Fruit fly (Drosophila melanogaster) whole organism, embryonic: ENCODE results near the gene Gk2.

ENCODE experiments used
- B-H2 ChIP-seq: fragments of 200-800 bp; sonication (Bioruptor generic); optimal IDR thresholded peaks from 2 replicates; lab custom pipeline; 2018; ENCODE audit warnings: missing biosample characterization, mild to moderate bottlenecking, missing genetic modification characterization
- CG10431 ChIP-seq: fragments of 200-800 bp; sonication (Bioruptor generic); optimal IDR thresholded peaks from 3 replicates; lab custom pipeline; 2018; ENCODE audit warnings: missing biosample characterization, mild to moderate bottlenecking, missing genetic modification characterization
- CG10959 ChIP-seq: fragments of 200-800 bp; sonication (Bioruptor generic); IDR thresholded peaks from 2 replicates; pipeline ENCODE4 v1.3.6; 2022; ENCODE audit warnings: missing biosample characterization, missing genetic modification characterization
- CG11723 ChIP-seq: fragments of 200-800 bp; sonication (Bioruptor generic); optimal IDR thresholded peaks from 2 replicates; lab custom pipeline; 2017; ENCODE audit warnings: missing biosample characterization, mild to moderate bottlenecking, missing genetic modification characterization
- CG12071 ChIP-seq: fragments of 200-800 bp; sonication (Bioruptor generic); optimal IDR thresholded peaks from 3 replicates; lab custom pipeline; 2018; ENCODE audit warnings: missing biosample characterization, mild to moderate bottlenecking, missing genetic modification characterization
- CG12236 ChIP-seq: fragments of 200-800 bp; sonication (Bioruptor generic); optimal IDR thresholded peaks from 2 replicates; lab custom pipeline; 2016; ENCODE audit warnings: missing biosample characterization, missing genetic modification characterization
- CG13894 ChIP-seq: fragments of 200-800 bp; sonication (Bioruptor generic); optimal IDR thresholded peaks from 3 replicates; lab custom pipeline; 2018; ENCODE audit warnings: missing biosample characterization, mild to moderate bottlenecking, missing genetic modification characterization, moderate library complexity
- CG14050 ChIP-seq: fragments of 200-800 bp; sonication (Bioruptor generic); IDR thresholded peaks from 3 replicates; pipeline ENCODE4 v1.3.6; 2022; ENCODE audit warnings: missing biosample characterization, missing genetic modification characterization
- CG15601 ChIP-seq: fragments of 200-800 bp; sonication (Bioruptor generic); optimal IDR thresholded peaks from 3 replicates; lab custom pipeline; 2019; ENCODE audit warnings: missing biosample characterization, mild to moderate bottlenecking, missing genetic modification characterization, moderate library complexity
- CG1647 ChIP-seq: fragments of 200-800 bp; sonication (Bioruptor generic); optimal IDR thresholded peaks from 3 replicates; lab custom pipeline; 2016; ENCODE audit warnings: missing biosample characterization, missing genetic modification characterization
- CG17568 ChIP-seq: fragments of 200-800 bp; sonication (Bioruptor generic); optimal IDR thresholded peaks from 2 replicates; lab custom pipeline; 2018; ENCODE audit warnings: missing biosample characterization, mild to moderate bottlenecking, missing genetic modification characterization, moderate library complexity
- CG18011 ChIP-seq: fragments of 200-800 bp; sonication (Bioruptor generic); optimal IDR thresholded peaks from 2 replicates; lab custom pipeline; 2017; ENCODE audit warnings: missing biosample characterization, missing genetic modification characterization, mild to moderate bottlenecking, moderate library complexity, missing genotype
- CG18476 ChIP-seq: fragments of 200-800 bp; sonication (Bioruptor generic); optimal IDR thresholded peaks from 2 replicates; lab custom pipeline; 2016; ENCODE audit warnings: missing biosample characterization, mild to moderate bottlenecking, missing genetic modification characterization
- CG32772 ChIP-seq: fragments of 200-800 bp; sonication (Bioruptor generic); IDR thresholded peaks from 2 replicates; pipeline ENCODE4 v1.3.6; 2022; ENCODE audit warnings: missing biosample characterization, missing genetic modification characterization
- CG34376 ChIP-seq: fragments of 200-800 bp; sonication (Bioruptor generic); optimal IDR thresholded peaks from 2 replicates; lab custom pipeline; 2018; ENCODE audit warnings: missing biosample characterization, mild to moderate bottlenecking, missing genetic modification characterization
- CG3847 ChIP-seq: fragments of 200-800 bp; sonication (Bioruptor generic); IDR thresholded peaks from 2 replicates; pipeline ENCODE4 v1.3.6; 2022; ENCODE audit warnings: missing biosample characterization, missing genetic modification characterization
- CG4282 ChIP-seq: fragments of 200-800 bp; sonication (Bioruptor generic); optimal IDR thresholded peaks from 2 replicates; lab custom pipeline; 2016; ENCODE audit warnings: missing biosample characterization, missing genetic modification characterization
- CG4730 ChIP-seq: fragments of 200-800 bp; sonication (Bioruptor generic); IDR thresholded peaks from 2 replicates; pipeline ENCODE4 v1.3.6; 2022; ENCODE audit warnings: missing biosample characterization, missing genetic modification characterization
- CG5180 ChIP-seq: fragments of 200-800 bp; sonication (Bioruptor generic); optimal IDR thresholded peaks from 3 replicates; lab custom pipeline; 2017; ENCODE audit warnings: missing biosample characterization, missing genetic modification characterization, mild to moderate bottlenecking, moderate library complexity, missing genetic modification reagents
- CG6654 ChIP-seq: fragments of 200-800 bp; sonication (Bioruptor generic); optimal IDR thresholded peaks from 2 replicates; lab custom pipeline; 2017; ENCODE audit warnings: missing biosample characterization, mild to moderate bottlenecking, missing genetic modification characterization
- CG8089 ChIP-seq: fragments of 200-800 bp; sonication (Bioruptor generic); optimal IDR thresholded peaks from 3 replicates; lab custom pipeline; 2016; ENCODE audit warnings: missing biosample characterization, missing genetic modification characterization
- CG8281 ChIP-seq: fragments of 200-800 bp; sonication (Bioruptor generic); optimal IDR thresholded peaks from 2 replicates; lab custom pipeline; 2018; ENCODE audit warnings: missing biosample characterization, mild to moderate bottlenecking, missing genetic modification characterization, moderate library complexity
- CG9932 ChIP-seq: fragments of 200-800 bp; sonication (Bioruptor generic); IDR thresholded peaks from 2 replicates; pipeline ENCODE4 v1.3.6; 2022; ENCODE audit warnings: missing biosample characterization, missing genetic modification characterization
- CrebB ChIP-seq: fragments of 200-800 bp; sonication (Bioruptor generic); optimal IDR thresholded peaks from 3 replicates; lab custom pipeline; 2018; ENCODE audit warnings: missing biosample characterization, mild to moderate bottlenecking, missing genetic modification characterization
- ERR ChIP-seq: fragments of 200-800 bp; sonication (Bioruptor generic); optimal IDR thresholded peaks from 2 replicates; lab custom pipeline; 2016; ENCODE audit warnings: missing biosample characterization, missing genetic modification characterization
- Ets65A ChIP-seq: fragments of 200-800 bp; sonication (Bioruptor generic); peaks from one replicate; lab custom pipeline; 2016; ENCODE audit warnings: missing biosample characterization, missing genetic modification characterization
- HHEX ChIP-seq: fragments of 200-800 bp; sonication (Bioruptor generic); optimal IDR thresholded peaks from 3 replicates; lab custom pipeline; 2017; ENCODE audit warnings: missing biosample characterization, mild to moderate bottlenecking, missing genetic modification characterization, missing genetic modification reagents
- HLH3B ChIP-seq: fragments of 200-800 bp; sonication (Bioruptor generic); IDR thresholded peaks from 2 replicates; pipeline ENCODE4 v1.3.6; 2022; ENCODE audit warnings: missing biosample characterization, missing genetic modification characterization
- Hr51 ChIP-seq, 2 experiments: fragments of 200-800 bp; sonication (Bioruptor generic); optimal IDR thresholded peaks; 2 replicates in 1 of 2; 3 replicates in 1 of 2; lab custom pipeline; 2016 to 2018; ENCODE audit warnings: missing biosample characterization in 2 of 2, missing genetic modification characterization in 2 of 2, mild to moderate bottlenecking in 1 of 2, moderate library complexity in 1 of 2
- MESR4 ChIP-seq: fragments of 200-800 bp; sonication (Bioruptor generic); optimal IDR thresholded peaks from 2 replicates; lab custom pipeline; 2018; ENCODE audit warnings: missing biosample characterization, mild to moderate bottlenecking, missing genetic modification characterization, moderate library complexity
- Nf-YB ChIP-seq: fragments of 200-800 bp; sonication (Bioruptor generic); optimal IDR thresholded peaks from 3 replicates; lab custom pipeline; 2019; ENCODE audit warnings: missing biosample characterization, mild to moderate bottlenecking, missing genetic modification characterization, moderate library complexity
- PHDP ChIP-seq: fragments of 200-800 bp; sonication (Bioruptor generic); optimal IDR thresholded peaks from 3 replicates; lab custom pipeline; 2018; ENCODE audit warnings: missing biosample characterization, mild to moderate bottlenecking, missing genetic modification characterization, moderate library complexity
- Ssrp ChIP-seq: fragments of 200-800 bp; sonication (Bioruptor generic); optimal IDR thresholded peaks from 2 replicates; lab custom pipeline; 2018; ENCODE audit warnings: missing biosample characterization, mild to moderate bottlenecking, missing genetic modification characterization, moderate library complexity
- Usf ChIP-seq: fragments of 200-800 bp; sonication (Bioruptor generic); optimal IDR thresholded peaks from 2 replicates; lab custom pipeline; 2017; ENCODE audit warnings: missing genotype, missing biosample characterization, missing genetic modification characterization
- ab ChIP-seq: fragments of 200-800 bp; sonication (Bioruptor generic); optimal IDR thresholded peaks from 2 replicates; lab custom pipeline; 2016; ENCODE audit warnings: missing biosample characterization, missing genetic modification characterization
- br ChIP-seq: fragments of >200 bp; optimal IDR thresholded peaks from 2 replicates; lab custom pipeline; 2017
- btn ChIP-seq: fragments of 200-800 bp; sonication (Bioruptor generic); optimal IDR thresholded peaks from 2 replicates; lab custom pipeline; 2016; ENCODE audit warnings: missing biosample characterization, missing genetic modification characterization
- gem ChIP-seq: fragments of 200-800 bp; sonication (Bioruptor generic); optimal IDR thresholded peaks from 2 replicates; lab custom pipeline; 2019; ENCODE audit warnings: missing biosample characterization, mild to moderate bottlenecking, missing genetic modification characterization, moderate library complexity
- grau ChIP-seq: fragments of 200-800 bp; optimal IDR thresholded peaks from 3 replicates; lab custom pipeline; 2019; ENCODE audit warnings: missing biosample characterization, mild to moderate bottlenecking, missing genetic modification characterization, moderate library complexity
- h ChIP-seq: fragments of >200 bp; optimal IDR thresholded peaks from 2 replicates; lab custom pipeline; 2017
- hkb ChIP-seq, 2 experiments: fragments of 200-800 bp in 1 of 2; fragments of >200 bp in 1 of 2; sonication (Bioruptor generic) in 1 of 2; IDR thresholded peaks in 1 of 2; optimal IDR thresholded peaks in 1 of 2; 2 replicates each; pipeline versions ENCODE4 v1.3.6 to Lab custom; 2017 to 2022; ENCODE audit warnings: missing biosample characterization in 1 of 2, missing genetic modification characterization in 1 of 2
- otp ChIP-seq: fragments of 200-800 bp; sonication (Bioruptor generic); IDR thresholded peaks from 3 replicates; pipeline ENCODE4, ENCODE4 v1.3.6; 2022; ENCODE audit warnings: missing biosample characterization, missing genetic modification characterization
- peb ChIP-seq: fragments of 200-800 bp; sonication (Bioruptor generic); IDR thresholded peaks from 2 replicates; pipeline ENCODE4 v1.3.6; 2022; ENCODE audit warnings: missing biosample characterization, missing genetic modification characterization
- ranshi ChIP-seq: fragments of 200-800 bp; sonication (Bioruptor generic); IDR thresholded peaks from 2 replicates; pipeline ENCODE4 v1.3.6; 2022; ENCODE audit warnings: missing biosample characterization, missing genetic modification characterization
- sens ChIP-seq: fragments of 200-800 bp; sonication (Bioruptor generic); peaks from one replicate; lab custom pipeline; 2016; ENCODE audit warnings: missing biosample characterization, missing genetic modification characterization
- stc ChIP-seq: fragments of 200-800 bp; sonication (Bioruptor generic); IDR thresholded peaks from 2 replicates; pipeline ENCODE4 v1.3.6; 2022; ENCODE audit warnings: missing biosample characterization, missing genetic modification characterization
- sug ChIP-seq: fragments of 200-800 bp; optimal IDR thresholded peaks from 2 replicates; lab custom pipeline; 2019; ENCODE audit warnings: missing biosample characterization, mild to moderate bottlenecking, missing genetic modification characterization, moderate library complexity
- toy ChIP-seq: fragments of 200-800 bp; sonication (Bioruptor generic); IDR thresholded peaks from 2 replicates; pipeline ENCODE4 v1.3.6; 2022; ENCODE audit warnings: missing biosample characterization, missing genetic modification characterization
- usp ChIP-seq: fragments of >200 bp; optimal IDR thresholded peaks from 2 replicates; lab custom pipeline; 2017; ENCODE audit warnings: missing biosample characterization, missing genetic modification characterization
- vfl ChIP-seq: fragments of 200-800 bp; sonication (Bioruptor generic); optimal IDR thresholded peaks from 2 replicates; lab custom pipeline; 2016; ENCODE audit warnings: missing biosample characterization, missing genetic modification characterization
- wdn ChIP-seq: fragments of 200-800 bp; sonication (Bioruptor generic); IDR thresholded peaks from 2 replicates; pipeline ENCODE4 v1.3.6; 2022; ENCODE audit warnings: missing biosample characterization, missing genetic modification characterization

The Gk2 gene

dm6 chr3L:1742552-1743097 lies 4.4 kb downstream of the Gk2 start (continued):
- no peak for TF ChIP-seq CG13894 (tag; lab: Kevin White, UChicago)
- TF ChIP-seq hkb (optimal IDR thresholded peaks at IDR 0.05; lab: Kevin White, UChicago), result no peak
- TF ChIP-seq hkb (GFP tag; IDR thresholded peaks at IDR 0.05; lab: Robert Waterston, UW), result no peak
- TF ChIP-seq CG1647 (GFP tag; lab: Kevin White, UChicago), result no peak
- no peak for TF ChIP-seq Ssrp (tag; lab: Kevin White, UChicago)
- no peak for TF ChIP-seq Nf-YB
- TF ChIP-seq ab (GFP tag; lab: Kevin White, UChicago), result no peak
- TF ChIP-seq CG8089 (GFP tag; lab: Kevin White, UChicago), result no peak
- TF ChIP-seq gem, result peak; percentile 3
- no peak for TF ChIP-seq wdn (GFP tag; lab: Robert Waterston, UW)
- TF ChIP-seq stc (GFP tag; lab: Robert Waterston, UW), result no peak
- TF ChIP-seq CG12236 (GFP tag; lab: Kevin White, UChicago), result no peak
- no peak for TF ChIP-seq CrebB
- TF ChIP-seq CG5180 (GFP tag; lab: Kevin White, UChicago), result no peak
- no peak for TF ChIP-seq HHEX (GFP tag; lab: Kevin White, UChicago)
- TF ChIP-seq sens, result no peak
- peak; percentile 15; the same call in 2 of the 3 replicates for TF ChIP-seq otp
- no peak for TF ChIP-seq grau
- peak; percentile 27 for TF ChIP-seq CG17568 (GFP tag; lab: Kevin White, UChicago)
- TF ChIP-seq Usf (GFP tag; lab: Kevin White, UChicago), result no peak
- no peak for TF ChIP-seq PHDP (tag; lab: Kevin White, UChicago)
- TF ChIP-seq CG4282, result no peak
- no peak for TF ChIP-seq HLH3B (GFP tag; lab: Robert Waterston, UW)
- no peak for TF ChIP-seq Ets65A
- no peak for TF ChIP-seq CG6654 (GFP tag; lab: Kevin White, UChicago)
- no peak for TF ChIP-seq h (lab: Kevin White, UChicago)
- TF ChIP-seq CG10959 (GFP tag; lab: Robert Waterston, UW), result no peak
- TF ChIP-seq toy, result no peak
- peak; percentile 78 for TF ChIP-seq CG8281 (tag; lab: Kevin White, UChicago)
- TF ChIP-seq CG4730 (GFP tag; lab: Robert Waterston, UW), result no peak
- TF ChIP-seq CG34376 (GFP tag; lab: Kevin White, UChicago), result peak; percentile 94
- TF ChIP-seq br (lab: Kevin White, UChicago), result no peak
- TF ChIP-seq CG3847 (GFP tag; lab: Robert Waterston, UW), result no peak
- TF ChIP-seq CG12071 (GFP tag; lab: Kevin White, UChicago), result peak; percentile 29
- TF ChIP-seq btn (GFP tag; lab: Kevin White, UChicago), result no peak
- no peak for TF ChIP-seq CG9932 (GFP tag; lab: Robert Waterston, UW)
- TF ChIP-seq CG10431, result no peak
- no peak for TF ChIP-seq CG11723 (GFP tag; lab: Kevin White, UChicago)
- no peak for TF ChIP-seq usp (GFP tag; lab: Kevin White, UChicago)
- no peak for TF ChIP-seq MESR4
- peak; percentile 98 for TF ChIP-seq sug
- TF ChIP-seq B-H2 (GFP tag; lab: Kevin White, UChicago), result no peak
- no peak for TF ChIP-seq peb (GFP tag; lab: Robert Waterston, UW)
- no peak for TF ChIP-seq ranshi (GFP tag; lab: Robert Waterston, UW)
- TF ChIP-seq CG14050, result no peak
- no peak for TF ChIP-seq vfl (GFP tag; lab: Kevin White, UChicago)
- TF ChIP-seq CG15601 (tag; lab: Kevin White, UChicago), result peak; percentile 19
- no peak for TF ChIP-seq Hr51 (GFP tag; optimal IDR thresholded peaks at IDR 0.05; lab: Kevin White, UChicago)
- no peak for TF ChIP-seq CG18011
- no peak for TF ChIP-seq CG32772
- TF ChIP-seq CG18476 (GFP tag; lab: Kevin White, UChicago), result no peak
- no peak for TF ChIP-seq ERR (GFP tag; lab: Kevin White, UChicago)
